Fruit fly (Drosophila melanogaster) whole organism, prepupa: ENCODE measurements around the gene CG10898.

Experiments used
- Blimp-1 ChIP-seq: fragments of 200-800 bp; sonication (Bioruptor generic); optimal IDR thresholded peaks from 3 replicates; lab custom pipeline; 2017; ENCODE audit warnings: missing biosample characterization, missing genetic modification characterization, mild to moderate bottlenecking, moderate library complexity, missing genetic modification reagents
- CG10669 ChIP-seq: fragments of 200-800 bp; sonication (Bioruptor generic); optimal IDR thresholded peaks from 3 replicates; lab custom pipeline; 2018; ENCODE audit warnings: missing biosample characterization, mild to moderate bottlenecking, missing genetic modification characterization, moderate library complexity
- CG11294 ChIP-seq: fragments of 200-800 bp; sonication (Bioruptor generic); IDR thresholded peaks from 2 replicates; pipeline ENCODE4 v1.3.6; 2022; ENCODE audit warnings: missing biosample characterization, missing genetic modification characterization
- CG11762 ChIP-seq: fragments of 200-800 bp; sonication (Bioruptor generic); optimal IDR thresholded peaks from 3 replicates; lab custom pipeline; 2016; ENCODE audit warnings: missing biosample characterization, missing genetic modification characterization; ENCODE audit not compliant: insufficient read depth
- CG11902 ChIP-seq: fragments of 200-800 bp; sonication (Bioruptor generic); optimal IDR thresholded peaks from 3 replicates; lab custom pipeline; 2016; ENCODE audit warnings: missing biosample characterization, missing genetic modification characterization
- CG15336 ChIP-seq: fragments of 200-800 bp; sonication (Bioruptor generic); IDR thresholded peaks from 2 replicates; pipeline ENCODE4 v1.3.6; 2022; ENCODE audit warnings: missing biosample characterization, missing genetic modification characterization
- CG1621 ChIP-seq: fragments of 200-800 bp; sonication (Bioruptor generic); optimal IDR thresholded peaks from 3 replicates; lab custom pipeline; 2018; ENCODE audit warnings: missing biosample characterization, mild to moderate bottlenecking, missing genetic modification characterization
- CG16779 ChIP-seq: fragments of 200-800 bp; sonication (Bioruptor generic); optimal IDR thresholded peaks from 3 replicates; lab custom pipeline; 2017; ENCODE audit warnings: missing biosample characterization, mild to moderate bottlenecking, missing genetic modification characterization
- CG3032 ChIP-seq: fragments of 200-800 bp; optimal IDR thresholded peaks from 2 replicates; lab custom pipeline; 2019; ENCODE audit warnings: missing biosample characterization, mild to moderate bottlenecking, missing genetic modification characterization, moderate library complexity
- CG31627 ChIP-seq: fragments of 200-800 bp; sonication (Bioruptor generic); optimal IDR thresholded peaks from 3 replicates; lab custom pipeline; 2016; ENCODE audit warnings: missing biosample characterization, missing genetic modification characterization
- CG32006 ChIP-seq: fragments of 200-800 bp; sonication (Bioruptor generic); optimal IDR thresholded peaks from 3 replicates; lab custom pipeline; 2017; ENCODE audit warnings: missing biosample characterization, mild to moderate bottlenecking, missing genetic modification characterization
- CG34406 ChIP-seq: fragments of 200-800 bp; sonication (Bioruptor generic); optimal IDR thresholded peaks from 3 replicates; lab custom pipeline; 2016; ENCODE audit warnings: missing biosample characterization, missing genetic modification characterization
- CG3919 ChIP-seq: fragments of 200-800 bp; sonication (Bioruptor generic); optimal IDR thresholded peaks from 3 replicates; lab custom pipeline; 2016; ENCODE audit warnings: missing biosample characterization, missing genetic modification characterization
- CG4318 ChIP-seq: fragments of 200-800 bp; sonication (Bioruptor generic); optimal IDR thresholded peaks from 3 replicates; lab custom pipeline; 2017; ENCODE audit warnings: missing biosample characterization, mild to moderate bottlenecking, missing genetic modification characterization
- CG6276 ChIP-seq: fragments of 200-800 bp; sonication (Bioruptor generic); optimal IDR thresholded peaks from 2 replicates; lab custom pipeline; 2017; ENCODE audit warnings: missing biosample characterization, mild to moderate bottlenecking, missing genetic modification characterization
- CG6792 ChIP-seq: fragments of 200-800 bp; sonication (Bioruptor generic); optimal IDR thresholded peaks from 3 replicates; lab custom pipeline; 2016; ENCODE audit warnings: missing biosample characterization, missing genetic modification characterization
- CG6808 ChIP-seq: fragments of 200-800 bp; sonication (Bioruptor generic); optimal IDR thresholded peaks from 3 replicates; lab custom pipeline; 2017; ENCODE audit warnings: missing biosample characterization, missing genetic modification characterization, mild to moderate bottlenecking, moderate library complexity, missing genetic modification reagents
- CG6854 ChIP-seq: fragments of 200-800 bp; sonication (Bioruptor generic); optimal IDR thresholded peaks from 2 replicates; lab custom pipeline; 2017; ENCODE audit warnings: missing biosample characterization, mild to moderate bottlenecking, missing genetic modification characterization
- CG7368 ChIP-seq: fragments of 200-800 bp; sonication (Bioruptor generic); optimal IDR thresholded peaks from 3 replicates; lab custom pipeline; 2016; ENCODE audit warnings: missing biosample characterization, missing genetic modification characterization
- CG8119 ChIP-seq: fragments of 200-800 bp; sonication (Bioruptor generic); IDR thresholded peaks from 3 replicates; pipeline ENCODE4 v1.3.6; 2022; ENCODE audit warnings: missing biosample characterization, missing genetic modification characterization
- CG8319 ChIP-seq: fragments of 200-800 bp; sonication (Bioruptor generic); optimal IDR thresholded peaks from 3 replicates; lab custom pipeline; 2016; ENCODE audit warnings: missing biosample characterization, missing genetic modification characterization
- CG8632 ChIP-seq: fragments of 200-800 bp; sonication (Bioruptor generic); optimal IDR thresholded peaks from 3 replicates; lab custom pipeline; 2016; ENCODE audit warnings: missing biosample characterization, missing genetic modification characterization
- CG9139 ChIP-seq: fragments of 200-800 bp; sonication (Bioruptor generic); optimal IDR thresholded peaks from 3 replicates; lab custom pipeline; 2017; ENCODE audit warnings: missing biosample characterization, mild to moderate bottlenecking, missing genetic modification characterization
- Eip93F ChIP-seq: fragments of 200-800 bp; sonication (Bioruptor generic); optimal IDR thresholded peaks from 2 replicates; lab custom pipeline; 2016; ENCODE audit warnings: missing biosample characterization, mild to moderate bottlenecking, missing genetic modification characterization
- Ets21C ChIP-seq: fragments of 200-800 bp; sonication (Bioruptor generic); optimal IDR thresholded peaks from 3 replicates; lab custom pipeline; 2016; ENCODE audit warnings: missing biosample characterization, missing genetic modification characterization
- Ets96B ChIP-seq: fragments of 200-800 bp; optimal IDR thresholded peaks from 2 replicates; lab custom pipeline; 2019; ENCODE audit warnings: missing biosample characterization, mild to moderate bottlenecking, missing genetic modification characterization, moderate library complexity
- Gug ChIP-seq: fragments of 200-800 bp; sonication (Bioruptor generic); IDR thresholded peaks from 2 replicates; pipeline ENCODE4 v1.3.6; 2022; ENCODE audit warnings: missing biosample characterization, missing genetic modification characterization
- Hr38 ChIP-seq: sonication (Bioruptor generic); optimal IDR thresholded peaks from 2 replicates; lab custom pipeline; 2016; ENCODE audit warnings: missing biosample characterization, missing genetic modification characterization
- Hr39 ChIP-seq: fragments of 200-800 bp; sonication (Bioruptor generic); optimal IDR thresholded peaks from 2 replicates; lab custom pipeline; 2016; ENCODE audit warnings: missing biosample characterization, missing genetic modification characterization
- Met ChIP-seq: fragments of 200-800 bp; sonication (Bioruptor generic); optimal IDR thresholded peaks from 3 replicates; lab custom pipeline; 2016; ENCODE audit warnings: missing biosample characterization, missing genetic modification characterization
- OdsH ChIP-seq: fragments of 200-800 bp; sonication (Bioruptor generic); optimal IDR thresholded peaks from 3 replicates; lab custom pipeline; 2016; ENCODE audit warnings: missing biosample characterization, missing genetic modification characterization
- Smox ChIP-seq: fragments of 200-800 bp; sonication (Bioruptor generic); optimal IDR thresholded peaks from 3 replicates; lab custom pipeline; 2016; ENCODE audit warnings: missing biosample characterization, missing genetic modification characterization
- Sox102F ChIP-seq: fragments of 200-800 bp; sonication (Bioruptor generic); optimal IDR thresholded peaks from 2 replicates; lab custom pipeline; 2016; ENCODE audit warnings: missing biosample characterization, mild to moderate bottlenecking, missing genetic modification characterization
- Sox14 ChIP-seq: fragments of 200-800 bp; sonication (Bioruptor generic); optimal IDR thresholded peaks from 3 replicates; lab custom pipeline; 2016; ENCODE audit warnings: missing biosample characterization, missing genetic modification characterization
- Sox15 ChIP-seq: fragments of 200-800 bp; sonication (Bioruptor generic); optimal IDR thresholded peaks from 3 replicates; lab custom pipeline; 2016; ENCODE audit warnings: missing biosample characterization, missing genetic modification characterization
- achi ChIP-seq: fragments of 200-800 bp; sonication (Bioruptor generic); optimal IDR thresholded peaks from 3 replicates; lab custom pipeline; 2016; ENCODE audit warnings: missing biosample characterization, missing genetic modification characterization
- acj6 ChIP-seq: fragments of 200-800 bp; sonication (Bioruptor generic); optimal IDR thresholded peaks from 3 replicates; lab custom pipeline; 2016; ENCODE audit warnings: missing biosample characterization, missing genetic modification characterization
- cyc ChIP-seq: fragments of 200-800 bp; sonication (Bioruptor generic); optimal IDR thresholded peaks from 3 replicates; lab custom pipeline; 2016; ENCODE audit warnings: missing biosample characterization, missing genetic modification characterization
- dsx ChIP-seq: fragments of 200-800 bp; optimal IDR thresholded peaks from 3 replicates; lab custom pipeline; 2019; ENCODE audit warnings: missing biosample characterization, mild to moderate bottlenecking, missing genetic modification characterization, moderate library complexity; ENCODE audit not compliant: poor library complexity, severe bottlenecking
- eg ChIP-seq: fragments of 200-800 bp; sonication (Bioruptor generic); IDR thresholded peaks from 3 replicates; pipeline ENCODE4 v1.3.6; 2022; ENCODE audit warnings: missing biosample characterization, missing genetic modification characterization
- esn ChIP-seq: fragments of 200-800 bp; sonication (Bioruptor generic); optimal IDR thresholded peaks from 2 replicates; lab custom pipeline; 2016; ENCODE audit warnings: missing biosample characterization, mild to moderate bottlenecking, missing genetic modification characterization, moderate library complexity
- fd59A ChIP-seq: fragments of 200-800 bp; sonication (Bioruptor generic); optimal IDR thresholded peaks from 2 replicates; lab custom pipeline; 2017; ENCODE audit warnings: missing biosample characterization, mild to moderate bottlenecking, missing genetic modification characterization, missing genetic modification reagents
- fd85E ChIP-seq: fragments of 200-800 bp; sonication (Bioruptor generic); optimal IDR thresholded peaks from 3 replicates; lab custom pipeline; 2016; ENCODE audit warnings: missing biosample characterization, missing genetic modification characterization
- lz ChIP-seq: fragments of 200-800 bp; sonication (Bioruptor generic); optimal IDR thresholded peaks from 3 replicates; lab custom pipeline; 2016; ENCODE audit warnings: missing biosample characterization, missing genetic modification characterization
- net ChIP-seq: fragments of 200-800 bp; sonication (Bioruptor generic); optimal IDR thresholded peaks from 3 replicates; lab custom pipeline; 2016; ENCODE audit warnings: missing biosample characterization, missing genetic modification characterization
- pdm3 ChIP-seq: fragments of 200-800 bp; sonication (Bioruptor generic); optimal IDR thresholded peaks from 3 replicates; lab custom pipeline; 2016; ENCODE audit warnings: missing biosample characterization, missing genetic modification characterization
- salr ChIP-seq, 2 experiments: fragments of 200-800 bp; sonication (Bioruptor generic); optimal IDR thresholded peaks; 3 replicates each; lab custom pipeline; 2016 to 2018; ENCODE audit warnings: missing biosample characterization in 2 of 2, missing genetic modification characterization in 2 of 2, mild to moderate bottlenecking in 1 of 2
- spab ChIP-seq: fragments of 200-800 bp; sonication (Bioruptor generic); optimal IDR thresholded peaks from 2 replicates; lab custom pipeline; 2017; ENCODE audit warnings: missing biosample characterization, mild to moderate bottlenecking, missing genetic modification characterization, missing genetic modification reagents
- ss ChIP-seq, 2 experiments: fragments of 200-800 bp; sonication (Bioruptor generic); optimal IDR thresholded peaks; 2 replicates in 1 of 2; 3 replicates in 1 of 2; lab custom pipeline; 2017 to 2018; ENCODE audit warnings: mild to moderate bottlenecking in 2 of 2, missing biosample characterization in 2 of 2, missing genetic modification characterization in 2 of 2, moderate library complexity in 1 of 2
- svp ChIP-seq: fragments of 200-800 bp; sonication (Bioruptor generic); peaks from one replicate; lab custom pipeline; 2016; ENCODE audit warnings: missing biosample characterization, missing genetic modification characterization
- topi ChIP-seq: fragments of 200-800 bp; sonication (Bioruptor generic); optimal IDR thresholded peaks from 3 replicates; lab custom pipeline; 2016; ENCODE audit warnings: missing biosample characterization, missing genetic modification characterization
- vri ChIP-seq: fragments of 200-800 bp; sonication (Bioruptor generic); optimal IDR thresholded peaks from 3 replicates; lab custom pipeline; 2016; ENCODE audit warnings: missing biosample characterization, mild to moderate bottlenecking, missing genetic modification characterization

CG10898 gene

DNA sequence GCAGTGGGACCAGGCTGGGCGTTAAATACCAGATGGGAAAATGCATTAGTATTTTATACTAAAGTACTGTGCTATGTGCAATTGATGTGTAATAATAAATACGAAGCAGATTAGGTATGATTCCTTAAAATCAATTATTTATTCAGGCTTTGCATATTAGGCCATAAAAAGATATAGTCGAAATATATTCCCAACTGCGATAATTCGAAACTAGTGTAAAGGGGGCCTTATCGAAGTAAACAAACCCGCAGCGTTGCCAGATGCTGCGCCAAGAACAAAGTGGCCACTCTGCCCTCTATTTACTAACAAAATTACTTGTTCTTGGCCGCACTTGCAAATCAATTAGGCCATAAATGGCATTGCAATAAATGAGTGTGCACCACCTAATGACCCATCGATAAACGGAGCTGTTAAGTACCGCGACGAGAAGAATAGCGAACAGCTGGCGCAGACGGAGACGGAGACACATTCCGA is at the start of gene CG10898:
CG10898 (plus strand) TSS at position 285 of the 474 bp plus-strand sequence.
- no peak for TF ChIP-seq Eip93F (GFP tag; lab: Kevin White, UChicago)
- peak; percentile 51 for TF ChIP-seq CG8632 (GFP tag; lab: Kevin White, UChicago)
- TF ChIP-seq spab, result peak; percentile 10
- TF ChIP-seq CG31627 (GFP tag; lab: Kevin White, UChicago), result peak; percentile 88
- peak; percentile 61 for TF ChIP-seq net
- TF ChIP-seq CG16779, result no peak
- peak; percentile 73 for TF ChIP-seq OdsH (GFP tag; lab: Kevin White, UChicago)
- peak; percentile 90 for TF ChIP-seq eg
- TF ChIP-seq Gug (GFP tag; lab: Robert Waterston, UW), result peak; percentile 72
- no peak for TF ChIP-seq CG9139
- peak; percentile 86 for TF ChIP-seq Hr39 (GFP tag; lab: Kevin White, UChicago)
- TF ChIP-seq fd59A, result peak; percentile 28
- peak; percentile 79 for TF ChIP-seq Ets21C (GFP tag; lab: Kevin White, UChicago)
- peak; percentile 59 for TF ChIP-seq CG6792 (GFP tag; lab: Kevin White, UChicago)
- peak; percentile 54 for TF ChIP-seq CG11762
- peak; percentile 59 for TF ChIP-seq CG15336 (GFP tag; lab: Robert Waterston, UW)
- TF ChIP-seq pdm3, result peak; percentile 86
- TF ChIP-seq Sox14 (GFP tag; lab: Kevin White, UChicago), result peak; percentile 82
- TF ChIP-seq CG32006 (GFP tag; lab: Kevin White, UChicago), result peak; percentile 72
- TF ChIP-seq CG7368 (GFP tag; lab: Kevin White, UChicago), result peak; percentile 69
- peak; percentile 80 for TF ChIP-seq CG8119 (GFP tag; lab: Robert Waterston, UW)
- peak; percentile 58 for TF ChIP-seq CG34406 (GFP tag; lab: Kevin White, UChicago)
- no peak for TF ChIP-seq CG6854 (GFP tag; lab: Kevin White, UChicago)
- peak; percentile 82 for TF ChIP-seq lz
- peak; percentile 84 for TF ChIP-seq cyc (GFP tag; lab: Kevin White, UChicago)
- peak; percentile 77 for TF ChIP-seq CG3919 (GFP tag; lab: Kevin White, UChicago)
- TF ChIP-seq fd85E (GFP tag; lab: Kevin White, UChicago), result no peak
- TF ChIP-seq Sox102F (GFP tag; lab: Kevin White, UChicago), result peak; percentile 59
- TF ChIP-seq CG3032 (tag; lab: Kevin White, UChicago), result peak; percentile 79
- peak; percentile 86 for TF ChIP-seq svp
- TF ChIP-seq CG8319 (GFP tag; lab: Kevin White, UChicago), result peak; percentile 70
- peak; percentile 8 for TF ChIP-seq CG6276 (GFP tag; lab: Kevin White, UChicago)
- TF ChIP-seq salr (GFP tag; optimal IDR thresholded peaks at IDR 0.05; lab: Kevin White, UChicago), result peak; percentile 39 to 47
- peak; percentile 45 for TF ChIP-seq CG1621 (tag; lab: Kevin White, UChicago)
- peak; percentile 22 for TF ChIP-seq Blimp-1 (GFP tag; lab: Kevin White, UChicago)
- TF ChIP-seq dsx (GFP tag; lab: Kevin White, UChicago), result peak; percentile 44
- peak; percentile 76 for TF ChIP-seq acj6 (GFP tag; lab: Kevin White, UChicago)
- TF ChIP-seq Smox, result peak; percentile 68
- peak; percentile 58 for TF ChIP-seq CG6808 (GFP tag; lab: Kevin White, UChicago)
- peak; percentile 78 for TF ChIP-seq CG11294
- peak; percentile 76 for TF ChIP-seq topi (GFP tag; lab: Kevin White, UChicago)
- peak; percentile 71 for TF ChIP-seq Sox15 (GFP tag; lab: Kevin White, UChicago)
- TF ChIP-seq esn, result peak; percentile 80
- peak; percentile 65 for TF ChIP-seq Met (GFP tag; lab: Kevin White, UChicago)
- TF ChIP-seq Hr38 (GFP tag; lab: Kevin White, UChicago), result peak; percentile 42
- peak in 1 of 2 experiments; percentile 43 for TF ChIP-seq ss (GFP tag; optimal IDR thresholded peaks at IDR 0.05; lab: Kevin White, UChicago)
- TF ChIP-seq CG10669 (GFP tag; lab: Kevin White, UChicago), result peak; percentile 62
- peak; percentile 68 for TF ChIP-seq CG11902 (GFP tag; lab: Kevin White, UChicago)
- peak; percentile 70 for TF ChIP-seq achi
- peak; percentile 69 for TF ChIP-seq Ets96B (tag; lab: Kevin White, UChicago)
- TF ChIP-seq CG4318 (GFP tag; lab: Kevin White, UChicago), result peak; percentile 46
- TF ChIP-seq vri (GFP tag; lab: Kevin White, UChicago), result peak; percentile 31
